Worm (Caenorhabditis elegans) whole organism, late embryonic: Measurements from ENCODE around the gene str-38.
"Not testable (repeated sequence)": the region's sequence is repeated elsewhere in the genome, so short reads cannot be mapped to it uniquely, and the experiment has no call there.

Experiments
- C08G9.2 ChIP-seq: sonication (generic microtip); optimal IDR thresholded peaks from 2 replicates; lab custom pipeline; 2016; ENCODE audit warnings: mild to moderate bottlenecking, missing genetic modification characterization, moderate library complexity, missing compliant biosample characterization
- F13H6.1 ChIP-seq: sonication (generic microtip); optimal IDR thresholded peaks from 2 replicates; lab custom pipeline; 2016; ENCODE audit warnings: missing genetic modification characterization, missing compliant biosample characterization
- K02D7.2 ChIP-seq: sonication (generic microtip); optimal IDR thresholded peaks from 2 replicates; lab custom pipeline; 2017; ENCODE audit warnings: mild to moderate bottlenecking, missing genetic modification characterization, missing compliant biosample characterization
- K09A11.1 ChIP-seq: sonication (generic microtip); optimal IDR thresholded peaks from 2 replicates; lab custom pipeline; 2017; ENCODE audit warnings: antibody characterized with exemption, mild to moderate bottlenecking, missing genetic modification characterization, missing compliant biosample characterization; ENCODE audit not compliant: insufficient read depth
- T23F11.4 ChIP-seq: fragments of 200-800 bp; sonication (Bioruptor generic); optimal IDR thresholded peaks from 2 replicates; lab custom pipeline; 2018; ENCODE audit warnings: mild to moderate bottlenecking, missing genetic modification characterization, missing compliant biosample characterization
- Y22D7AL.16 ChIP-seq: sonication (generic microtip); optimal IDR thresholded peaks from 2 replicates; lab custom pipeline; 2016; ENCODE audit warnings: missing genetic modification characterization, missing compliant biosample characterization
- ama-1 ChIP-seq: fragments of 150-350 bp; optimal IDR thresholded peaks from 2 replicates; lab custom pipeline; 2014
- ceh-14 ChIP-seq: sonication (generic microtip); optimal IDR thresholded peaks from 2 replicates; lab custom pipeline; 2016; ENCODE audit warnings: missing genotype, missing genetic modification characterization, missing compliant biosample characterization
- ceh-19 ChIP-seq: fragments of 200-800 bp; sonication (Bioruptor generic); optimal IDR thresholded peaks from 2 replicates; lab custom pipeline; 2018; ENCODE audit warnings: mild to moderate bottlenecking, missing genetic modification characterization, missing compliant biosample characterization
- ceh-2 ChIP-seq: sonication (generic microtip); optimal IDR thresholded peaks from 2 replicates; lab custom pipeline; 2016; ENCODE audit warnings: missing genotype, missing genetic modification characterization, missing compliant biosample characterization
- ceh-22 ChIP-seq: sonication (generic microtip); optimal IDR thresholded peaks from 2 replicates; lab custom pipeline; 2017; ENCODE audit warnings: missing biosample characterization, missing genetic modification characterization
- ceh-24 ChIP-seq: sonication (generic microtip); optimal IDR thresholded peaks from 2 replicates; lab custom pipeline; 2016; ENCODE audit warnings: mild to moderate bottlenecking, missing genetic modification characterization, missing compliant biosample characterization
- ceh-30 ChIP-seq: fragments of 150-350 bp; optimal IDR thresholded peaks from 2 replicates; lab custom pipeline; 2014; ENCODE audit warnings: missing biosample characterization, missing genetic modification characterization
- ceh-45 ChIP-seq: fragments of 200-800 bp; sonication (Bioruptor generic); IDR thresholded peaks from 2 replicates; pipeline ENCODE4 v1.3.6; 2022; ENCODE audit warnings: missing genetic modification reagents, missing genetic modification characterization, missing compliant biosample characterization
- dmd-4 ChIP-seq: sonication (generic microtip); optimal IDR thresholded peaks from 2 replicates; lab custom pipeline; 2016; ENCODE audit warnings: borderline replicate concordance, missing genetic modification characterization, missing compliant biosample characterization
- elt-4 ChIP-seq: sonication (generic microtip); optimal IDR thresholded peaks from 2 replicates; lab custom pipeline; 2016; ENCODE audit warnings: missing genetic modification characterization, missing compliant biosample characterization
- ets-4 ChIP-seq: sonication (generic microtip); optimal IDR thresholded peaks from 2 replicates; lab custom pipeline; 2016; ENCODE audit warnings: missing genetic modification characterization, missing compliant biosample characterization
- fax-1 ChIP-seq: sonication (generic microtip); optimal IDR thresholded peaks from 2 replicates; lab custom pipeline; 2016; ENCODE audit warnings: missing genotype, missing genetic modification characterization, missing compliant biosample characterization
- fkh-10 ChIP-seq: fragments of 150-350 bp; optimal IDR thresholded peaks from 2 replicates; lab custom pipeline; 2014; ENCODE audit warnings: missing biosample characterization, missing genetic modification reagents, missing genetic modification characterization
- gmeb-2 ChIP-seq: sonication (generic microtip); optimal IDR thresholded peaks from 2 replicates; lab custom pipeline; 2016; ENCODE audit warnings: missing genetic modification characterization, inconsistent platforms, missing compliant biosample characterization
- hlh-6 ChIP-seq: sonication (generic microtip); optimal IDR thresholded peaks from 2 replicates; lab custom pipeline; 2016; ENCODE audit warnings: missing genotype, missing genetic modification characterization, missing compliant biosample characterization
- hlh-8 ChIP-seq: sonication (generic microtip); optimal IDR thresholded peaks from 2 replicates; lab custom pipeline; 2016; ENCODE audit warnings: missing genotype, missing genetic modification characterization, missing compliant biosample characterization
- lim-6 ChIP-seq: sonication (generic microtip); optimal IDR thresholded peaks from 2 replicates; lab custom pipeline; 2016; ENCODE audit warnings: missing genetic modification characterization, missing compliant biosample characterization
- madf-2 ChIP-seq: sonication (generic microtip); optimal IDR thresholded peaks from 2 replicates; lab custom pipeline; 2017; ENCODE audit warnings: missing genetic modification characterization, missing compliant biosample characterization
- mec-3 ChIP-seq: sonication (generic microtip); optimal IDR thresholded peaks from 2 replicates; lab custom pipeline; 2016; ENCODE audit warnings: borderline replicate concordance, missing genetic modification characterization, missing compliant biosample characterization
- nfya-1 ChIP-seq: sonication (generic microtip); optimal IDR thresholded peaks from 2 replicates; lab custom pipeline; 2017; ENCODE audit warnings: missing genetic modification characterization, mild to moderate bottlenecking, missing compliant biosample characterization, antibody characterized with exemption, moderate library complexity
- nhr-232 ChIP-seq: sonication (generic microtip); optimal IDR thresholded peaks from 2 replicates; lab custom pipeline; 2016; ENCODE audit warnings: missing genetic modification characterization, missing compliant biosample characterization
- npax-4 ChIP-seq: sonication (generic microtip); optimal IDR thresholded peaks from 2 replicates; lab custom pipeline; 2016; ENCODE audit warnings: missing genetic modification characterization, missing compliant biosample characterization
- odd-2 ChIP-seq: sonication (generic microtip); optimal IDR thresholded peaks from 2 replicates; lab custom pipeline; 2017; ENCODE audit warnings: antibody characterized with exemption, mild to moderate bottlenecking, missing genetic modification characterization, missing compliant biosample characterization
- ref-2 ChIP-seq: sonication (generic microtip); optimal IDR thresholded peaks from 2 replicates; lab custom pipeline; 2016; ENCODE audit warnings: missing genetic modification characterization, missing compliant biosample characterization
- sdc-2 ChIP-seq: sonication (generic microtip); optimal IDR thresholded peaks from 2 replicates; lab custom pipeline; 2016; ENCODE audit warnings: missing genotype, missing genetic modification characterization, missing compliant biosample characterization
- sox-4 ChIP-seq: sonication (generic microtip); optimal IDR thresholded peaks from 2 replicates; lab custom pipeline; 2017; ENCODE audit warnings: mild to moderate bottlenecking, missing genetic modification characterization, inconsistent platforms, missing compliant biosample characterization
- syd-9 ChIP-seq: sonication (generic microtip); optimal IDR thresholded peaks from 2 replicates; lab custom pipeline; 2016; ENCODE audit warnings: mild to moderate bottlenecking, missing genetic modification characterization, moderate library complexity, missing compliant biosample characterization
- tbx-7 ChIP-seq: sonication (generic microtip); optimal IDR thresholded peaks from 2 replicates; lab custom pipeline; 2016; ENCODE audit warnings: missing genotype, missing genetic modification characterization, missing compliant biosample characterization
- unc-3 ChIP-seq, 2 experiments: fragments of 200-800 bp in 1 of 2; sonication (Bioruptor generic) in 1 of 2; sonication (generic microtip) in 1 of 2; conservative IDR thresholded peaks in 1 of 2; optimal IDR thresholded peaks in 1 of 2; 2 replicates each; pipeline versions ENCODE4 v1.3.6 to Lab custom; 2016 to 2022; ENCODE audit warnings: missing compliant biosample characterization in 2 of 2, missing genetic modification characterization in 2 of 2, missing genetic modification reagents in 1 of 2
- unc-42 ChIP-seq: sonication (generic microtip); optimal IDR thresholded peaks from 2 replicates; lab custom pipeline; 2016; ENCODE audit warnings: missing genotype, missing genetic modification characterization, missing compliant biosample characterization
- zip-5 ChIP-seq: sonication (generic microtip); optimal IDR thresholded peaks from 2 replicates; lab custom pipeline; 2016; ENCODE audit warnings: missing genetic modification characterization, missing compliant biosample characterization
- ztf-16 ChIP-seq: sonication (generic microtip); optimal IDR thresholded peaks from 2 replicates; lab custom pipeline; 2017; ENCODE audit warnings: missing genetic modification characterization, missing compliant biosample characterization

Gene str-38

DNA sequence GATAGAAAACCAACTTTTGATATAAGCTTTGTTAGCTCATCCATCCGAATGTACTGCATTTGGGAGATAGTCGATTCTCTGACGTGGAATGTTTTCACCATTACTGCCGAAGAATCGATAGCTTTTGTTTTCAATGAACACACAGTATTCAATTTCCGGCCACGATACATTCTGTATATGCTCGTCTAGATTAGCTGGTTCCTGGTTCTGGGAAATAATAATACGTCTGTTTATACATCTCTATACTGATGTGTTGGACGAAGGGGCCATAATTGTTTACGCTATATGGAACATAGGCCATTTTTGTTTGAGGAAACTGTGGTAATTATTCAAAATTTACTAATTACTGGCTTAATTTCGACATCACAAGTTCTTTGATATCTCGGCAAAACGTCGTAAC, 18.0 kb upstream of the str-38 start, which contains the start of gene str-6 (continued):
- TF ChIP-seq dmd-4 (tag; lab: Kevin White, UChicago) (no peak), ceh-30 (tag; lab: Kevin White, UChicago) (no peak), madf-2 (tag; lab: Kevin White, UChicago) (no peak), unc-42 (tag; lab: Kevin White, UChicago) (no peak), elt-4 (tag; lab: Kevin White, UChicago) (no peak)

- TF ChIP-seq syd-9; Y22D7AL.16 (tag; lab: Kevin White, UChicago); mec-3: not testable (repeated sequence)
Measured at ce11 chrV:15748343-15748742, 16.2 kb upstream of the str-38 start, which contains the start of gene T23D5.8. Gene T23D5.8, minus strand, starts transcription at chrV:15748443.

- TF ChIP-seq hlh-8, odd-2, gmeb-2 (tag; lab: Kevin White, UChicago): not testable (repeated sequence)
Measured at ce11 chrV:15744366-15744765, 12.3 kb upstream of the str-38 start, which contains the start of gene str-19. Gene str-19, minus strand, starts transcription at chrV:15744466.

DNA sequence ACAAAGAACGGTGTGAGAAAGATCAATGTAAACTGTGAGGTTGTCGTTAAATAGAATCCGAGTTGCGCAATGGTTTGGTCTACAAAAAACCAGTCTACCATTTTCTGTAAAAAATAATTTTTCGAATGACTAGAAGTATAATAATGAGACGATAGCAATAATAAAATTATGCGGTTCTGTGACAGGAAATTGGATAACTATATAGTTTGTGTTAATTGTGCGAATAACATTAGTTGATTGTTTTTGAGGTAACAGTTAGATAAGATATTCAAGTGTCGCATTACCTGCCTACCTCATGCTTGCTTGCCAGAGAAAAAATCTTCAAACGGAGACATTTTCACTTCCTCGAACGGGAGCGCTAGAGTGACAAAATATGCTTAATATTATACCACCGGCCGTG, 9.7 kb upstream of the str-38 start, which contains the start of gene str-18:
Gene str-18 (minus strand): TSS at position 101 of the 400 bp plus-strand sequence.
- TF ChIP-seq nfya-1 (tag; lab: Kevin White, UChicago) (no peak), ztf-16 (no peak), fkh-10 (no peak), npax-4 (tag; lab: Kevin White, UChicago) (no peak), ceh-19 (GFP tag; lab: Kevin White, UChicago) (no peak), ceh-2 (tag; lab: Kevin White, UChicago) (no peak), ama-1 (lab: Kevin White, UChicago) (no peak), odd-2 (tag; lab: Kevin White, UChicago) (no peak)

ce11 chrV:15735720-15736119, 3.6 kb upstream of the str-38 start, which contains the start of gene str-27:
Gene str-27, minus strand, starts transcription at chrV:15735820.
- TF ChIP-seq ceh-45 (GFP tag; lab: Robert Waterston, UW) (no peak), gmeb-2 (tag; lab: Kevin White, UChicago) (no peak), madf-2 (tag; lab: Kevin White, UChicago) (no peak), nhr-232 (no peak), tbx-7 (no peak), T23F11.4 (no peak), sox-4 (tag; lab: Kevin White, UChicago) (no peak), ref-2 (tag; lab: Kevin White, UChicago) (no peak)

DNA sequence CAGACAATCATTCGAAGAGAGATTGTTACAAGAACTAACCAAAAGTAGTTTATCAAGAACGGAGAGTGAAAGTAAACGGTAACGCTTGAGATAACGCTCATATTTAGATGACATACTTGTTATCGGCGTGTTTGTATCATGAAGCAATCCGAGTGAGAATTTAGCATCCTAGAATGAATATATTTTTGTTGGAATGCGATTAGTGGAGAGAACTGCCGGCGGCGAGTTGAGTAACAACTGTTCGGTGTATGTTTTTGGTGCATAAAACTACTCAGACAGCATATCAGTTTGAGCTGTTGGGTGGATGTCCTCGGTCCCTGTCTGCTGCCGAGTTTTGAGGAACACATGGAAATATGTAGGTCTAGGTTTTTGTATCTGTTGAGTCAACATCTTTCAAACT, 1.5 kb upstream of the str-38 start, which contains the start of gene T23D5.3:
Gene T23D5.3 (minus strand): TSS at position 101 of the 400 bp plus-strand sequence.
- TF ChIP-seq ceh-24 (tag; lab: Kevin White, UChicago) (no peak), ets-4 (tag; lab: Kevin White, UChicago) (no peak)

ce11 chrV:15733020-15733419, 911 bp upstream of the str-38 start:
- no peak for TF ChIP-seq hlh-6

- no peak for TF ChIP-seq odd-2 (tag; lab: Kevin White, UChicago)
- TF ChIP-seq ceh-22 (tag; lab: Kevin White, UChicago): no peak
- no peak for TF ChIP-seq tbx-7
- no peak for TF ChIP-seq ets-4 (tag; lab: Kevin White, UChicago)
- TF ChIP-seq T23F11.4: no peak
- no peak for TF ChIP-seq zip-5
- no peak for TF ChIP-seq unc-3 (GFP tag; conservative IDR thresholded peaks at IDR 0.05; lab: Robert Waterston, UW)
- TF ChIP-seq unc-3 (tag; optimal IDR thresholded peaks at IDR 0.05; lab: Kevin White, UChicago): no peak
- no peak for TF ChIP-seq ceh-45 (GFP tag; lab: Robert Waterston, UW)
- TF ChIP-seq npax-4 (tag; lab: Kevin White, UChicago): no peak
- no peak for TF ChIP-seq F13H6.1 (tag; lab: Kevin White, UChicago)
- TF ChIP-seq ceh-19 (GFP tag; lab: Kevin White, UChicago): no peak
- no peak for TF ChIP-seq K02D7.2 (tag; lab: Kevin White, UChicago)
- TF ChIP-seq K09A11.1 (tag; lab: Kevin White, UChicago): no peak
- TF ChIP-seq fax-1 (tag; lab: Kevin White, UChicago): no peak
- no peak for TF ChIP-seq lim-6 (tag; lab: Kevin White, UChicago)
- TF ChIP-seq sdc-2 (tag; lab: Kevin White, UChicago): no peak
- TF ChIP-seq C08G9.2 (tag; lab: Kevin White, UChicago): no peak
- TF ChIP-seq ceh-14 (tag; lab: Kevin White, UChicago): no peak
- TF ChIP-seq Y22D7AL.16 (tag; lab: Kevin White, UChicago): no peak
Measured at ce11 chrV:15730459-15730858, 1.6 kb downstream of the str-38 start, which contains the start of gene Y6E2A.10. Gene Y6E2A.10, minus strand, starts transcription at chrV:15730559.
